Fruit fly (Drosophila melanogaster) whole organism, embryonic: Measurements from ENCODE around the gene CG34126.

Experiments
- BEAF-32 ChIP-seq: fragments of 200-800 bp; sonication (Bioruptor generic); optimal IDR thresholded peaks from 3 replicates; lab custom pipeline; 2017; ENCODE audit warnings: missing biosample characterization, missing genetic modification characterization, mild to moderate bottlenecking, moderate library complexity, missing genetic modification reagents
- CG10431 ChIP-seq: fragments of 200-800 bp; sonication (Bioruptor generic); optimal IDR thresholded peaks from 3 replicates; lab custom pipeline; 2018; ENCODE audit warnings: missing biosample characterization, mild to moderate bottlenecking, missing genetic modification characterization
- CG13287 ChIP-seq: fragments of 200-800 bp; sonication (Bioruptor generic); IDR thresholded peaks from 2 replicates; pipeline ENCODE4 v1.3.6; 2022; ENCODE audit warnings: missing biosample characterization, missing genetic modification characterization; ENCODE audit not compliant: partially characterized antibody
- CG13624 ChIP-seq: fragments of 200-800 bp; sonication (Bioruptor generic); optimal IDR thresholded peaks from 2 replicates; lab custom pipeline; 2016; ENCODE audit warnings: missing biosample characterization, missing genetic modification characterization
- CG14710 ChIP-seq: fragments of 200-800 bp; sonication (Bioruptor generic); optimal IDR thresholded peaks from 3 replicates; lab custom pipeline; 2019; ENCODE audit warnings: missing biosample characterization, mild to moderate bottlenecking, missing genetic modification characterization, moderate library complexity
- CG15514 ChIP-seq: fragments of 200-800 bp; sonication (Bioruptor generic); optimal IDR thresholded peaks from 3 replicates; lab custom pipeline; 2017; ENCODE audit warnings: missing biosample characterization, missing genetic modification characterization, mild to moderate bottlenecking, moderate library complexity, missing genetic modification reagents
- CG17829 ChIP-seq: fragments of 200-800 bp; optimal IDR thresholded peaks from 2 replicates; lab custom pipeline; 2019; ENCODE audit warnings: missing biosample characterization, mild to moderate bottlenecking, missing genetic modification characterization, moderate library complexity
- CG3281 ChIP-seq: fragments of 200-800 bp; sonication (Bioruptor generic); optimal IDR thresholded peaks from 3 replicates; lab custom pipeline; 2017; ENCODE audit warnings: missing biosample characterization, mild to moderate bottlenecking, missing genetic modification characterization
- CG3995 ChIP-seq: fragments of 200-800 bp; sonication (Bioruptor generic); optimal IDR thresholded peaks from 3 replicates; lab custom pipeline; 2016; ENCODE audit warnings: missing biosample characterization, missing genetic modification characterization
- CG4328 ChIP-seq: fragments of 200-800 bp; sonication (Bioruptor generic); optimal IDR thresholded peaks from 3 replicates; lab custom pipeline; 2017; ENCODE audit warnings: missing biosample characterization, missing genetic modification reagents, missing genetic modification characterization
- CG4617 ChIP-seq: fragments of 200-800 bp; sonication (Bioruptor generic); optimal IDR thresholded peaks from 3 replicates; lab custom pipeline; 2016; ENCODE audit warnings: missing biosample characterization, missing genetic modification characterization, borderline replicate concordance
- CG6254 ChIP-seq: fragments of 200-800 bp; sonication (Bioruptor generic); optimal IDR thresholded peaks from 3 replicates; lab custom pipeline; 2017; ENCODE audit warnings: mild to moderate bottlenecking, missing biosample characterization, missing genetic modification reagents, missing genetic modification characterization
- CG9215 ChIP-seq: fragments of 200-800 bp; sonication (Bioruptor generic); IDR thresholded peaks from 2 replicates; pipeline ENCODE4 v1.3.6; 2022; ENCODE audit warnings: missing biosample characterization, missing genetic modification characterization
- CG9797 ChIP-seq: fragments of 200-800 bp; sonication (Bioruptor generic); optimal IDR thresholded peaks from 3 replicates; lab custom pipeline; 2018; ENCODE audit warnings: missing biosample characterization, mild to moderate bottlenecking, missing genetic modification characterization
- Dll ChIP-seq: fragments of 200-800 bp; sonication (Bioruptor generic); IDR thresholded peaks from 4 replicates; pipeline ENCODE4 v1.3.6; 2022; ENCODE audit warnings: missing biosample characterization, missing genetic modification characterization; ENCODE audit not compliant: partially characterized antibody
- Eip74EF ChIP-seq, 2 experiments: fragments of 200-800 bp in 1 of 2; fragments of >200 bp in 1 of 2; sonication (Bioruptor generic) in 1 of 2; optimal IDR thresholded peaks; 2 replicates each; lab custom pipeline; 2017 to 2019; ENCODE audit warnings: missing biosample characterization in 2 of 2, missing genetic modification characterization in 2 of 2, mild to moderate bottlenecking in 1 of 2, moderate library complexity in 1 of 2
- Ets65A ChIP-seq: fragments of 200-800 bp; sonication (Bioruptor generic); peaks from one replicate; lab custom pipeline; 2016; ENCODE audit warnings: missing biosample characterization, missing genetic modification characterization
- Fer1 ChIP-seq: fragments of 200-800 bp; sonication (Bioruptor generic); optimal IDR thresholded peaks from 2 replicates; lab custom pipeline; 2017; ENCODE audit warnings: missing biosample characterization, mild to moderate bottlenecking, missing genetic modification characterization
- HLH54F ChIP-seq: fragments of 200-800 bp; sonication (Bioruptor generic); optimal IDR thresholded peaks from 3 replicates; lab custom pipeline; 2016; ENCODE audit warnings: missing biosample characterization, missing genetic modification characterization
- MBD-R2 ChIP-seq: fragments of 200-800 bp; sonication (Bioruptor generic); IDR thresholded peaks from 2 replicates; pipeline ENCODE4 v1.3.6; 2022; ENCODE audit warnings: missing biosample characterization, missing genetic modification characterization
- MESR4 ChIP-seq: fragments of 200-800 bp; sonication (Bioruptor generic); optimal IDR thresholded peaks from 2 replicates; lab custom pipeline; 2018; ENCODE audit warnings: missing biosample characterization, mild to moderate bottlenecking, missing genetic modification characterization, moderate library complexity
- Mad ChIP-seq: fragments of 200-800 bp; sonication (Bioruptor generic); optimal IDR thresholded peaks from 2 replicates; lab custom pipeline; 2016; ENCODE audit warnings: missing biosample characterization, missing genetic modification characterization
- Med ChIP-seq: fragments of 200-800 bp; sonication (Bioruptor generic); peaks from one replicate; lab custom pipeline; 2016; ENCODE audit warnings: missing biosample characterization, missing genetic modification characterization, mild to moderate bottlenecking, inconsistent platforms, moderate library complexity
- NC2α ChIP-seq: fragments of 200-800 bp; sonication (Bioruptor generic); optimal IDR thresholded peaks from 2 replicates; lab custom pipeline; 2016; ENCODE audit warnings: missing biosample characterization, missing genetic modification characterization
- PHDP ChIP-seq: fragments of 200-800 bp; sonication (Bioruptor generic); optimal IDR thresholded peaks from 3 replicates; lab custom pipeline; 2018; ENCODE audit warnings: missing biosample characterization, mild to moderate bottlenecking, missing genetic modification characterization, moderate library complexity
- Pdp1 ChIP-seq, 2 experiments: fragments of 200-800 bp; sonication (Bioruptor generic); optimal IDR thresholded peaks; 3 replicates each; lab custom pipeline; 2016; ENCODE audit warnings: missing biosample characterization in 2 of 2, missing genetic modification characterization in 2 of 2, mild to moderate bottlenecking in 1 of 2, moderate library complexity in 1 of 2
- YL-1 ChIP-seq: fragments of 200-800 bp; sonication (Bioruptor generic); optimal IDR thresholded peaks from 3 replicates; lab custom pipeline; 2017; ENCODE audit warnings: missing biosample characterization, mild to moderate bottlenecking, missing genetic modification characterization
- bbx ChIP-seq: fragments of 200-800 bp; sonication (Bioruptor generic); IDR thresholded peaks from 2 replicates; pipeline ENCODE4 v1.3.6; 2022; ENCODE audit warnings: missing biosample characterization, missing genetic modification characterization; ENCODE audit not compliant: partially characterized antibody
- bsh ChIP-seq, 2 experiments: fragments of 200-800 bp; sonication (Bioruptor generic); optimal IDR thresholded peaks; 2 replicates each; lab custom pipeline; 2017 to 2018; ENCODE audit warnings: mild to moderate bottlenecking in 2 of 2, missing biosample characterization in 2 of 2, missing genetic modification characterization in 2 of 2, moderate library complexity in 1 of 2
- chm ChIP-seq: fragments of 200-800 bp; sonication (Bioruptor generic); IDR thresholded peaks from 2 replicates; pipeline ENCODE4 v1.3.6; 2022; ENCODE audit warnings: missing biosample characterization, missing genetic modification characterization
- ci ChIP-seq: fragments of 200-800 bp; sonication (Bioruptor generic); IDR thresholded peaks from 3 replicates; pipeline ENCODE4 v1.3.6; 2022; ENCODE audit warnings: missing biosample characterization, missing genetic modification characterization
- gfzf ChIP-seq: fragments of 200-800 bp; sonication (Bioruptor generic); optimal IDR thresholded peaks from 2 replicates; lab custom pipeline; 2016; ENCODE audit warnings: missing biosample characterization, mild to moderate bottlenecking, missing genetic modification characterization, moderate library complexity
- grau ChIP-seq: fragments of 200-800 bp; optimal IDR thresholded peaks from 3 replicates; lab custom pipeline; 2019; ENCODE audit warnings: missing biosample characterization, mild to moderate bottlenecking, missing genetic modification characterization, moderate library complexity
- inv ChIP-seq: fragments of 200-800 bp; sonication (Bioruptor generic); IDR thresholded peaks from 2 replicates; pipeline ENCODE4 v1.3.6; 2022; ENCODE audit warnings: missing biosample characterization, missing genetic modification characterization; ENCODE audit not compliant: partially characterized antibody
- lbe ChIP-seq: fragments of 200-800 bp; sonication (Bioruptor generic); optimal IDR thresholded peaks from 2 replicates; lab custom pipeline; 2016; ENCODE audit warnings: missing biosample characterization, mild to moderate bottlenecking, missing genetic modification characterization
- lilli ChIP-seq: fragments of 200-800 bp; sonication (Bioruptor generic); optimal IDR thresholded peaks from 3 replicates; lab custom pipeline; 2016; ENCODE audit warnings: missing biosample characterization, missing genetic modification characterization
- nerfin-2 ChIP-seq: fragments of 200-800 bp; sonication (Bioruptor generic); IDR thresholded peaks from 2 replicates; pipeline ENCODE4 v1.3.6; 2022; ENCODE audit warnings: missing biosample characterization, missing genetic modification characterization; ENCODE audit not compliant: partially characterized antibody
- prd ChIP-seq, 3 experiments: fragments of >200 bp in 2 of 3; fragments of 200-800 bp in 1 of 3; sonication (Bioruptor generic) in 1 of 3; optimal IDR thresholded peaks in 2 of 3; IDR thresholded peaks in 1 of 3; 2 replicates in 2 of 3; 3 replicates in 1 of 3; pipeline versions ENCODE4 v1.3.6 to Lab custom; 2017 to 2022; ENCODE audit warnings: missing biosample characterization in 1 of 3, missing genetic modification characterization in 1 of 3
- pzg ChIP-seq: fragments of 200-800 bp; sonication (Bioruptor generic); optimal IDR thresholded peaks from 3 replicates; lab custom pipeline; 2018; ENCODE audit warnings: missing biosample characterization, mild to moderate bottlenecking, missing genetic modification characterization, moderate library complexity
- sima ChIP-seq: fragments of 200-800 bp; sonication (Bioruptor generic); optimal IDR thresholded peaks from 2 replicates; lab custom pipeline; 2016; ENCODE audit warnings: missing biosample characterization, missing genetic modification characterization
- slbo ChIP-seq: fragments of 200-800 bp; sonication (Bioruptor generic); IDR thresholded peaks from 2 replicates; pipeline ENCODE4 v1.3.6; 2022; ENCODE audit warnings: missing biosample characterization, missing genetic modification characterization
- so ChIP-seq: fragments of 200-800 bp; sonication (Bioruptor generic); IDR thresholded peaks from 3 replicates; pipeline ENCODE4 v1.3.6; 2022; ENCODE audit warnings: missing biosample characterization, missing genetic modification characterization
- ttk ChIP-seq: fragments of 200-800 bp; sonication (Bioruptor generic); IDR thresholded peaks from 2 replicates; pipeline ENCODE4 v2.1.2; 2022; ENCODE audit warnings: missing biosample characterization, missing genetic modification characterization
- unc-4 ChIP-seq: fragments of 200-800 bp; sonication (Bioruptor generic); IDR thresholded peaks from 2 replicates; pipeline ENCODE4 v1.3.6; 2022; ENCODE audit warnings: missing biosample characterization, missing genetic modification characterization; ENCODE audit not compliant: partially characterized antibody
- wor ChIP-seq: fragments of 200-800 bp; sonication (Bioruptor generic); IDR thresholded peaks from 2 replicates; pipeline ENCODE4 v1.3.6; 2022; ENCODE audit warnings: missing biosample characterization, missing genetic modification characterization

Gene CG34126

dm6 chr2L:4973731-4974415 lies 7.5 kb upstream of the CG34126 start, which contains the start of gene mRpL28 (continued):
- TF ChIP-seq CG17829 (tag; lab: Kevin White, UChicago) = peak; percentile 7
- peak; percentile 37 for TF ChIP-seq grau
- TF ChIP-seq Fer1 = peak; percentile 50
- peak; percentile 59 for TF ChIP-seq CG13624 (GFP tag; lab: Kevin White, UChicago)
- peak; percentile 18 for TF ChIP-seq PHDP (tag; lab: Kevin White, UChicago)
- TF ChIP-seq wor (GFP tag; lab: Robert Waterston, UW) = no peak
- TF ChIP-seq CG4617 (GFP tag; lab: Kevin White, UChicago) = peak; percentile 54
- TF ChIP-seq Dll = peak; percentile 46; the same call in 1 of the 4 replicates
- TF ChIP-seq MESR4 (GFP tag; lab: Kevin White, UChicago) = peak; percentile 87
- TF ChIP-seq Mad = peak; percentile 18
- TF ChIP-seq HLH54F = peak; percentile 27
- TF ChIP-seq slbo (GFP tag; lab: Robert Waterston, UW) = peak; percentile 42; the same call in 1 of the 2 replicates
- peak; percentile 46 for TF ChIP-seq CG3281 (GFP tag; lab: Kevin White, UChicago)
- TF ChIP-seq pzg = peak; percentile 44
- TF ChIP-seq prd (optimal IDR thresholded peaks at IDR 0.05; lab: Kevin White, UChicago) = no peak
- TF ChIP-seq prd (GFP tag; IDR thresholded peaks at IDR 0.05; lab: Robert Waterston, UW) = 0 out of 3 replicates have a peak, but pooled peaks have one; percentile 26
- peak; percentile 12 for TF ChIP-seq lilli (GFP tag; lab: Kevin White, UChicago)
- peak; percentile 89 for TF ChIP-seq YL-1 (GFP tag; lab: Kevin White, UChicago)
- no peak for TF ChIP-seq so
- no peak for TF ChIP-seq nerfin-2
- TF ChIP-seq chm = peak; percentile 20; the same call in 1 of the 2 replicates
- peak in 1 of 2 experiments; percentile 18 for TF ChIP-seq bsh (GFP tag; optimal IDR thresholded peaks at IDR 0.05; lab: Kevin White, UChicago)
- TF ChIP-seq CG4328 = peak; percentile 18
- TF ChIP-seq inv (GFP tag; lab: Robert Waterston, UW) = peak; percentile 19; the same call in 1 of the 2 replicates
- no peak for TF ChIP-seq CG6254 (GFP tag; lab: Kevin White, UChicago)
- TF ChIP-seq Eip74EF (GFP tag; optimal IDR thresholded peaks at IDR 0.05; lab: Kevin White, UChicago) = peak in 1 of 2 experiments; percentile 38
- TF ChIP-seq lbe (GFP tag; lab: Kevin White, UChicago) = peak; percentile 35
- TF ChIP-seq sima (GFP tag; lab: Kevin White, UChicago) = no peak
- TF ChIP-seq BEAF-32 (GFP tag; lab: Kevin White, UChicago) = peak; percentile 40
- peak; percentile 54 for TF ChIP-seq unc-4 (GFP tag; lab: Robert Waterston, UW)
- TF ChIP-seq CG15514 = peak; percentile 26
- TF ChIP-seq ci = 0 out of 3 replicates have a peak, but pooled peaks have one; percentile 56
- peak; percentile 31 for TF ChIP-seq CG14710 (tag; lab: Kevin White, UChicago)
- peak; percentile 92 for TF ChIP-seq MBD-R2 (GFP tag; lab: Robert Waterston, UW)
- peak; percentile 13 for TF ChIP-seq gfzf
- TF ChIP-seq Pdp1 (GFP tag; optimal IDR thresholded peaks at IDR 0.05; lab: Kevin White, UChicago) = peak in 1 of 2 experiments; percentile 97
- no peak for TF ChIP-seq CG9215 (GFP tag; lab: Robert Waterston, UW)
- no peak for TF ChIP-seq ttk (GFP tag; lab: Robert Waterston, UW)
- TF ChIP-seq bbx (GFP tag; lab: Robert Waterston, UW) = peak; percentile 56; the same call in 1 of the 2 replicates
- peak; percentile 1 for TF ChIP-seq CG10431
- peak; percentile 63 for TF ChIP-seq Med (GFP tag; lab: Kevin White, UChicago)
- no peak for TF ChIP-seq NC2α (GFP tag; lab: Kevin White, UChicago)
- TF ChIP-seq Ets65A (GFP tag; lab: Kevin White, UChicago) = peak; percentile 14
- TF ChIP-seq CG9797 (GFP tag; lab: Kevin White, UChicago) = peak; percentile 21
- peak; percentile 29 for TF ChIP-seq CG3995 (GFP tag; lab: Kevin White, UChicago)
- peak; percentile 72; the same call in 1 of the 2 replicates for TF ChIP-seq CG13287 (GFP tag; lab: Robert Waterston, UW)
